Fruit fly (Drosophila melanogaster) whole organism, wandering third instar larva: ENCODE results near the gene Tsp2A.

Experiments
- Abd-B ChIP-seq: fragments of >200 bp; optimal IDR thresholded peaks from 2 replicates; lab custom pipeline; 2017; ENCODE audit warnings: missing biosample characterization, missing genetic modification characterization
- CG9705 ChIP-seq: fragments of 200-800 bp; sonication (Bioruptor generic); optimal IDR thresholded peaks from 2 replicates; lab custom pipeline; 2018; ENCODE audit warnings: missing biosample characterization, mild to moderate bottlenecking, missing genetic modification characterization
- GATAd ChIP-seq: sonication (Bioruptor generic); optimal IDR thresholded peaks from 2 replicates; lab custom pipeline; 2016; ENCODE audit warnings: missing biosample characterization, missing genetic modification characterization
- Hnf4 ChIP-seq: fragments of 200-800 bp; sonication (Bioruptor generic); optimal IDR thresholded peaks from 2 replicates; lab custom pipeline; 2016; ENCODE audit warnings: missing biosample characterization, mild to moderate bottlenecking, missing genetic modification characterization
- Hr78 ChIP-seq: fragments of >200 bp; optimal IDR thresholded peaks from 2 replicates; lab custom pipeline; 2017; ENCODE audit warnings: missing biosample characterization, missing genetic modification characterization
- Hr83 ChIP-seq: fragments of 200-300 bp; sonication (Bioruptor generic); optimal IDR thresholded peaks from 2 replicates; lab custom pipeline; 2016; ENCODE audit warnings: missing biosample characterization, mild to moderate bottlenecking, missing genetic modification characterization, moderate library complexity; ENCODE audit not compliant: poor library complexity, severe bottlenecking
- Jra ChIP-seq: sonication (Bioruptor generic); optimal IDR thresholded peaks from 2 replicates; lab custom pipeline; 2016; ENCODE audit warnings: missing biosample characterization, missing genetic modification characterization
- OdsH ChIP-seq: fragments of 200-800 bp; sonication (Bioruptor generic); optimal IDR thresholded peaks from 2 replicates; lab custom pipeline; 2016; ENCODE audit warnings: missing biosample characterization, mild to moderate bottlenecking, missing genetic modification characterization
- Rel ChIP-seq, 2 experiments: fragments of 200-800 bp; sonication (Bioruptor generic) in 1 of 2; optimal IDR thresholded peaks; 2 replicates in 1 of 2; 3 replicates in 1 of 2; lab custom pipeline; 2016 to 2019; ENCODE audit warnings: mild to moderate bottlenecking in 2 of 2, missing biosample characterization in 2 of 2, missing genetic modification characterization in 2 of 2, moderate library complexity in 1 of 2
- dsf ChIP-seq: sonication (Bioruptor generic); optimal IDR thresholded peaks from 2 replicates; lab custom pipeline; 2016; ENCODE audit warnings: missing biosample characterization, missing genetic modification characterization, borderline replicate concordance
- h ChIP-seq: fragments of 200-800 bp; sonication (Bioruptor generic); optimal IDR thresholded peaks from 3 replicates; lab custom pipeline; 2016; ENCODE audit warnings: missing biosample characterization, mild to moderate bottlenecking, missing genetic modification characterization
- psq ChIP-seq: fragments of 200-800 bp; sonication (Bioruptor generic); optimal IDR thresholded peaks from 3 replicates; lab custom pipeline; 2017; ENCODE audit warnings: missing biosample characterization, mild to moderate bottlenecking, missing genetic modification characterization, moderate library complexity
- sv ChIP-seq: fragments of 200-800 bp; sonication (Bioruptor generic); optimal IDR thresholded peaks from 3 replicates; lab custom pipeline; 2016; ENCODE audit warnings: missing biosample characterization, missing genetic modification characterization
- usp ChIP-seq: fragments of >200 bp; optimal IDR thresholded peaks from 2 replicates; lab custom pipeline; 2017; ENCODE audit warnings: missing biosample characterization, missing genetic modification characterization

- no peak for TF ChIP-seq GATAd (GFP tag; lab: Kevin White, UChicago)
- TF ChIP-seq Abd-B: no peak
- no peak for TF ChIP-seq Rel (GFP tag; optimal IDR thresholded peaks at IDR 0.05; lab: Kevin White, UChicago)
- no peak for TF ChIP-seq Rel (tag; optimal IDR thresholded peaks at IDR 0.05; lab: Kevin White, UChicago)
- no peak for TF ChIP-seq Jra (GFP tag; lab: Kevin White, UChicago)
- no peak for TF ChIP-seq h (GFP tag; lab: Kevin White, UChicago)
- TF ChIP-seq usp (GFP tag; lab: Kevin White, UChicago): no peak
- TF ChIP-seq CG9705: no peak
- no peak for TF ChIP-seq psq (GFP tag; lab: Kevin White, UChicago)
- TF ChIP-seq sv (GFP tag; lab: Kevin White, UChicago): no peak
- no peak for TF ChIP-seq OdsH (GFP tag; lab: Kevin White, UChicago)
- TF ChIP-seq dsf (GFP tag; lab: Kevin White, UChicago): no peak
- TF ChIP-seq Hnf4: no peak
- no peak for TF ChIP-seq Hr78 (GFP tag; lab: Kevin White, UChicago)
- TF ChIP-seq Hr83 (GFP tag; lab: Kevin White, UChicago): no peak
Observed at dm6 chrX:1346833-1347232, 480 bp downstream of the Tsp2A start.
